Worm (Caenorhabditis elegans): ENCODE measurements around the gene tre-3.

DNA sequence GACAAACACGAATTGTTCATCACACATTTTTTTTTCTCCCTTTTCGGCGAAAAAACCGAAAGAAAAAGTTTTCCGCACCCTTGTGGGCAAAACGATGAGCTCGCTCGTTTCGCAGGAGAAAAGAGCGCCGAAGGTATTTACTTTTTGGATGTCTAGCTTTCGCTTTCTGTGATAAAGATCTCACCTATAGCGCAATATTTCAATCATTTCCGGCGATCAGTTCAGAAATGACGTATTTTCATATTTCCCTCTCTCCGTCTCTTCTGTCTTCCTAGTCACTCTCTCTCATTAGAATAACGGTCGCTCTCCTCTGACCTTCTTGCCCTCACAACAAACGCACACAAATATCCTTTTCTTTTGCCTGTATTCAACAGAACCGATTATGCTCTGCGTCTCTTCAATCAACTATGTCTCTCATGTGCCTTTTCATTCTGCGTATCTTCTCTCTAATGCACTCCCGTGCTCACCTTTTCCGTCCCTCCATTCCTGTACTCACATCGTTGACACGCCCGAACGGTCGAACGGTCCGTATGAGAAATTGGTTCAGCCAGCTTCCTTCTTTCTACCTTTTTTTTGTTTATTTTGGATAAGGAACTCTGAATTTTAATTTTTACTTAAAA is 41.8 kb downstream of the tre-3 start:
- TF ChIP-seq egl-27 (tag; optimal IDR thresholded peaks at IDR 0.05) (no peak), pqm-1 (tag; optimal IDR thresholded peaks at IDR 0.05) (peak; percentile 1), fkh-2 (tag; optimal IDR thresholded peaks at IDR 0.05) (no peak), nhr-77 (tag; optimal IDR thresholded peaks at IDR 0.05) (no peak), ceh-9 (tag; optimal IDR thresholded peaks at IDR 0.05) (no peak), nhr-11 (tag; optimal IDR thresholded peaks at IDR 0.05) (no peak), nhr-12 (tag; optimal IDR thresholded peaks at IDR 0.05) (no peak), unc-62 (GFP tag; optimal IDR thresholded peaks at IDR 0.05) (no peak), R02D3.7 (tag; optimal IDR thresholded peaks at IDR 0.05) (no peak), fkh-10 (GFP tag; optimal IDR thresholded peaks at IDR 0.05) (no peak), nhr-43 (tag; optimal IDR thresholded peaks at IDR 0.05; ENCODE audit: poor library complexity, severe bottlenecking) (no peak), aly-2 (tag; optimal IDR thresholded peaks at IDR 0.05) (no peak)
